Fruit fly (Drosophila melanogaster): Measurements from ENCODE around the gene RhoL.

Gene RhoL

DNA sequence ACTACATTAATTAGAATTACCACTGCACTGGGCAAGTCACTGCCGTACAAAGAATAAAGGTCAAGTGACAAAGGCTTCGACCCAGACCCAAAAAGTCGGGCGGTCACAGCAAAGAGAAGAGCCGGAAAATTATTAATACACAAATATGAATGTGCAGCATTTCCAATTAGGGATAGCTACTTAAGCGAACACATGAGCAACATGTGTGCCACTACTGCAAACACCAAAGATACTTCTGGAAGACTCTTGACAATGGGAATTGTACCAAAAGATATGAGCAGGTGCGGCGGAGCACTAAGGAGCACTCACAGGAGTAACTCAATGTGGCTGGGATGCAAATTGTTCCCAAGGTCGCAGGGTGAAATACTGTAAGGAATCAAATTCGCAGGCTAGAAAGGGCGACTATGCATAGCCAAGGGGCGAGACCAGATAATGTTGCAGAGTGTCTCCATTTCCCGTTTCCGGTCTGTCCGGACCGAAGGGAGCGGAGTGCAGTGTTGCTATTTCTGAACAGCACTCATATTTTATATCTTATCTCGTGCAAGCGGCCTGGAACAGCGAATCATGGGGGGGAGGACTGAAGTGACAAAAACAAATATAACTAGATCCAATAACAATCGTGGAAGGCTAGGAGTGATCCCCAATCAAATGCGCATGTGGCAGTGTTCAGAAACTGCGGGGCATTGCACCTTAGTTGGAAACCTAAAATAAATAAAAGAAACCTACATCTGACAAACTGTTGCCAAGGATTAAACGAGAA is 1.1 kb upstream of the RhoL start:
- no peak for TF ChIP-seq CG34367 (tag; optimal IDR thresholded peaks at IDR 0.05)
- 0 out of 3 replicates have a peak, but pooled peaks have one; percentile 8 for TF ChIP-seq CG4496 (GFP tag; IDR thresholded peaks at IDR 0.05)
- TF ChIP-seq EcR (GFP tag; optimal IDR thresholded peaks at IDR 0.05): peak; percentile 35
- no peak for TF ChIP-seq CG10348 (GFP tag; IDR thresholded peaks at IDR 0.05)

dm6 chr3R:9501489-9502415 is 629 bp downstream of the RhoL start:
- no peak for TF ChIP-seq rn (GFP tag; IDR thresholded peaks at IDR 0.05)
- no peak for TF ChIP-seq Pif1A (GFP tag; optimal IDR thresholded peaks at IDR 0.05)
- TF ChIP-seq CG4496 (GFP tag; IDR thresholded peaks at IDR 0.05): no peak
- TF ChIP-seq Pif1B (GFP tag; optimal IDR thresholded peaks at IDR 0.05): no peak
- no peak for TF ChIP-seq EcR (GFP tag; optimal IDR thresholded peaks at IDR 0.05)
- TF ChIP-seq CG17806 (tag; optimal IDR thresholded peaks at IDR 0.05): no peak

DNA sequence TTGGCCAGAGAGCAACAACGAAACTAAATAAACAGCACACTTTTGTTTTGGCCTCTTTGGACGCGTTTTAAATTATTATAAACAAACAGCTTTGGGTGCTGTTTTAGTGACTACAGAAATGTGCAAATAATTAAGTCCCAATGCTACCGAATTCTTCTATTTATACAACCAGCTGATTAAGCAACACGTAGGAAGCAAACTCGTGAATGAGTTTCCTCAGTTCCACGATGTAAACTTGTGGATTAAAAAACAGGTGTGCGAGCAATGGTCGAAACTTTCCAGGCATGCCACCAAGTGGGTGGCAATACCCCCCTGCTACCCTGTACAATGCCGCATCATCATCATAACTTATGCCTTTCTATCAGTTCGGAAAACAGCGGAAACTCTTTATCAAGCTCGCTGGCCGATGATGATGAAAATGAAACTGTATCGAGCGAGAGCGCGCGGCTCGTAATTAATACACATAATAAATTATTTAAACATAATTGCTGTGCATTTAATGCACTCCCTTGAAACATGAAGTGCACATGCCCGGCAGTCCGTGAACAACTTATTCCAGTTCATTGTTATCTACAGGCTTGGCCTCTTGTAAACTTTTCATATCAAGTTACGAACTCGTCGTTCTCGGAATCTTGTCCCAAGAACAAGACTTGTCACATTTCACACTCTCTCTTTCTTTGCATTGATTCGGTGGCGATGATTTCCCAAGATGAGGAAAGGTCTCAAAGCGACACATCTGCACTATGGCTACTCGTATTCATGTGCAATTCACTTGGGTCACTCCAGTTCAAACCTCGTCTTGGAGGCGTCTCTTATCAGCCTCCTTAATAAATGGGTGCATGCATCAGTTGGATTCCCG is 2.0 kb downstream of the RhoL start:
- TF ChIP-seq CG12605 (GFP tag; IDR thresholded peaks at IDR 0.05): no peak
- no peak for TF ChIP-seq Pif1A (GFP tag; optimal IDR thresholded peaks at IDR 0.05)
- TF ChIP-seq CG13204 (GFP tag; optimal IDR thresholded peaks at IDR 0.05): no peak
- TF ChIP-seq CG4496 (GFP tag; IDR thresholded peaks at IDR 0.05): 0 out of 3 replicates have a peak, but pooled peaks have one; percentile 12
- no peak for TF ChIP-seq CG8159 (tag; optimal IDR thresholded peaks at IDR 0.05)
- TF ChIP-seq D1 (tag; optimal IDR thresholded peaks at IDR 0.05): no peak
- peak; percentile 91 for TF ChIP-seq EcR (GFP tag; optimal IDR thresholded peaks at IDR 0.05)
- no peak for TF ChIP-seq CG15710 (tag; optimal IDR thresholded peaks at IDR 0.05)

dm6 chr3R:9499238-9499637 is 3.1 kb downstream of the RhoL start:
- TF ChIP-seq CG34367 (tag; optimal IDR thresholded peaks at IDR 0.05) (no peak), CG12605 (GFP tag; IDR thresholded peaks at IDR 0.05) (no peak), rn (GFP tag; IDR thresholded peaks at IDR 0.05) (no peak), CG8301 (tag; optimal IDR thresholded peaks at IDR 0.05) (no peak), fd96Ca (GFP tag; IDR thresholded peaks at IDR 0.05) (no peak), CG10348 (GFP tag; IDR thresholded peaks at IDR 0.05) (no peak), CG15710 (tag; optimal IDR thresholded peaks at IDR 0.05) (no peak), Pif1B (GFP tag; optimal IDR thresholded peaks at IDR 0.05) (no peak), Pif1A (GFP tag; optimal IDR thresholded peaks at IDR 0.05) (no peak), CG4496 (GFP tag; IDR thresholded peaks at IDR 0.05) (no peak), CG14655 (GFP tag; optimal IDR thresholded peaks at IDR 0.05) (no peak), EcR (GFP tag; optimal IDR thresholded peaks at IDR 0.05) (no peak), Ets98B (GFP tag; IDR thresholded peaks at IDR 0.05) (no peak)

DNA sequence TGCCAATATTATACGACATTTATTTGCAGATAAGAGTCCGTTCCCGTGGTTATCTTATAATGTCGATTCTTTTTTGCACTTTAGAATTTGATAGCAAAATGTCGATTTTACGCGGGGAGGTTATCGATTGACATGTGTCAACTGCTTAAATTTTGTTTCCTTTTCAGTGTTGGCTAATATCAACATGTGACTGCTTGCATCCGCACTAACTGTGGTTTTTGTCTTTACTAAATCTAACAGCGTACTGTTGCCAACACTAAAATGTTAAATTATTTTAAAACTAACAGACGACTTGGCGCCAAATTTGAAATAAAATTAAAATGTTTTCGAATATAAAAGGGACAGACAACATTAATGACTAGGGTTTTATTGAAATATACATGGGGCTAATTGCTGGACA is 5.6 kb downstream of the RhoL start:
- TF ChIP-seq CG32121 (GFP tag; IDR thresholded peaks at IDR 0.05) (no peak), fd96Ca (GFP tag; IDR thresholded peaks at IDR 0.05) (no peak), CG4496 (GFP tag; IDR thresholded peaks at IDR 0.05) (0 out of 3 replicates have a peak, but pooled peaks have one; percentile 8), CG17806 (tag; optimal IDR thresholded peaks at IDR 0.05) (no peak), CG8301 (tag; optimal IDR thresholded peaks at IDR 0.05) (no peak), Pif1B (GFP tag; optimal IDR thresholded peaks at IDR 0.05) (no peak), Pif1A (GFP tag; optimal IDR thresholded peaks at IDR 0.05) (no peak), CG9948 (tag; optimal IDR thresholded peaks at IDR 0.05) (no peak), Ets98B (GFP tag; IDR thresholded peaks at IDR 0.05) (peak; percentile 50), rn (GFP tag; IDR thresholded peaks at IDR 0.05) (no peak), gl (tag; optimal IDR thresholded peaks at IDR 0.05) (no peak), CG13204 (GFP tag; optimal IDR thresholded peaks at IDR 0.05) (no peak), Snoo (tag; optimal IDR thresholded peaks at IDR 0.05) (peak; percentile 48), CG10348 (GFP tag; IDR thresholded peaks at IDR 0.05) (no peak), CG12605 (GFP tag; IDR thresholded peaks at IDR 0.05) (no peak), CG34367 (tag; optimal IDR thresholded peaks at IDR 0.05) (no peak), D1 (tag; optimal IDR thresholded peaks at IDR 0.05) (no peak), CG14655 (GFP tag; optimal IDR thresholded peaks at IDR 0.05) (no peak), CG15710 (tag; optimal IDR thresholded peaks at IDR 0.05) (peak; percentile 18), CG8159 (tag; optimal IDR thresholded peaks at IDR 0.05) (no peak), EcR (GFP tag; optimal IDR thresholded peaks at IDR 0.05) (no peak)

Data from whole organism, pupa.